Worm (Caenorhabditis elegans) whole organism, mixed stage, embryonic: ENCODE measurements around the gene R07D5.2.

Experiments used
- M03D4.4 ChIP-seq: sonication (generic microtip); optimal IDR thresholded peaks from 2 replicates; lab custom pipeline; 2017; ENCODE audit warnings: mild to moderate bottlenecking, missing genetic modification characterization, missing compliant biosample characterization
- bed-3 ChIP-seq: fragments of 200-800 bp; sonication (Bioruptor generic); optimal IDR thresholded peaks from 3 replicates; lab custom pipeline; 2018; ENCODE audit warnings: mild to moderate bottlenecking, missing genetic modification characterization, moderate library complexity, missing compliant biosample characterization
- blmp-1 ChIP-seq: fragments of 150-350 bp; optimal IDR thresholded peaks from 2 replicates; lab custom pipeline; 2014; ENCODE audit warnings: missing biosample characterization, missing genetic modification characterization
- ceh-39 ChIP-seq: fragments of 150-350 bp; optimal IDR thresholded peaks from 2 replicates; lab custom pipeline; 2014; ENCODE audit warnings: missing biosample characterization, missing genetic modification characterization
- ceh-43 ChIP-seq: fragments of 200-800 bp; sonication (Bioruptor generic); optimal IDR thresholded peaks from 2 replicates; lab custom pipeline; 2018; ENCODE audit warnings: mild to moderate bottlenecking, missing genetic modification characterization, moderate library complexity, missing compliant biosample characterization
- ces-1 ChIP-seq: fragments of 150-350 bp; optimal IDR thresholded peaks from 2 replicates; lab custom pipeline; 2014; ENCODE audit warnings: missing biosample characterization, missing genetic modification reagents, missing genetic modification characterization
- cnd-1 ChIP-seq: fragments of 200-800 bp; sonication (Bioruptor generic); optimal IDR thresholded peaks from 2 replicates; lab custom pipeline; 2018; ENCODE audit warnings: mild to moderate bottlenecking, missing genetic modification characterization, missing compliant biosample characterization
- drap-1 ChIP-seq: fragments of 200-800 bp; sonication (Bioruptor generic); optimal IDR thresholded peaks from 3 replicates; lab custom pipeline; 2018; ENCODE audit warnings: mild to moderate bottlenecking, missing genetic modification characterization, missing compliant biosample characterization
- elt-1 ChIP-seq: sonication (generic microtip); optimal IDR thresholded peaks from 2 replicates; lab custom pipeline; 2017; ENCODE audit warnings: missing genetic modification characterization, mild to moderate bottlenecking, missing compliant biosample characterization, antibody characterized with exemption, moderate library complexity, borderline replicate concordance; ENCODE audit not compliant: insufficient read depth
- elt-3 ChIP-seq: fragments of 150-350 bp; optimal IDR thresholded peaks from 2 replicates; lab custom pipeline; 2014; ENCODE audit warnings: missing biosample characterization, missing genetic modification characterization
- flh-1 ChIP-seq: fragments of 200-800 bp; sonication (Bioruptor generic); optimal IDR thresholded peaks from 2 replicates; lab custom pipeline; 2018; ENCODE audit warnings: mild to moderate bottlenecking, missing genetic modification characterization, moderate library complexity, missing compliant biosample characterization
- ham-2 ChIP-seq: fragments of 200-800 bp; sonication (Bioruptor generic); optimal IDR thresholded peaks from 2 replicates; lab custom pipeline; 2018; ENCODE audit warnings: mild to moderate bottlenecking, missing genetic modification characterization, missing compliant biosample characterization
- hlh-1 ChIP-seq: fragments of 150-350 bp; optimal IDR thresholded peaks from 2 replicates; lab custom pipeline; 2014; ENCODE audit warnings: missing biosample characterization, missing genetic modification reagents, missing genetic modification characterization
- lin-13 ChIP-seq: fragments of 150-350 bp; optimal IDR thresholded peaks from 2 replicates; lab custom pipeline; 2014; ENCODE audit warnings: missing biosample characterization, missing genetic modification characterization
- lin-32 ChIP-seq: fragments of 200-800 bp; sonication (Bioruptor generic); optimal IDR thresholded peaks from 2 replicates; lab custom pipeline; 2018; ENCODE audit warnings: mild to moderate bottlenecking, missing genetic modification characterization, missing compliant biosample characterization
- lsy-2 ChIP-seq: fragments of 150-350 bp; optimal IDR thresholded peaks from 2 replicates; lab custom pipeline; 2014; ENCODE audit warnings: missing biosample characterization, missing genetic modification characterization
- mab-5 ChIP-seq: fragments of 150-350 bp; optimal IDR thresholded peaks from 2 replicates; lab custom pipeline; 2014; ENCODE audit warnings: missing biosample characterization, missing genetic modification characterization
- mep-1 ChIP-seq: fragments of 150-350 bp; optimal IDR thresholded peaks from 2 replicates; lab custom pipeline; 2017; ENCODE audit warnings: missing biosample characterization, missing genetic modification reagents, missing genetic modification characterization, inconsistent platforms
- mls-2 ChIP-seq: sonication (generic microtip); optimal IDR thresholded peaks from 2 replicates; lab custom pipeline; 2016; ENCODE audit warnings: mild to moderate bottlenecking, missing genetic modification characterization, moderate library complexity, missing compliant biosample characterization
- nhr-12 ChIP-seq: fragments of 150-350 bp; optimal IDR thresholded peaks from 2 replicates; lab custom pipeline; 2014; ENCODE audit warnings: missing biosample characterization, missing genetic modification characterization
- nhr-2 ChIP-seq: fragments of 150-350 bp; optimal IDR thresholded peaks from 2 replicates; lab custom pipeline; 2014; ENCODE audit warnings: missing biosample characterization, missing genetic modification characterization
- nhr-28 ChIP-seq: fragments of 150-350 bp; optimal IDR thresholded peaks from 2 replicates; lab custom pipeline; 2014; ENCODE audit warnings: missing biosample characterization, missing genetic modification characterization
- nhr-76 ChIP-seq: sonication (generic microtip); optimal IDR thresholded peaks from 2 replicates; lab custom pipeline; 2017; ENCODE audit warnings: missing biosample characterization, missing genetic modification characterization
- pha-4 ChIP-seq: fragments of 150-350 bp; optimal IDR thresholded peaks from 2 replicates; lab custom pipeline; 2018; ENCODE audit warnings: missing biosample characterization, missing genetic modification reagents, missing genetic modification characterization
- sem-2 ChIP-seq: fragments of 200-800 bp; sonication (Bioruptor generic); optimal IDR thresholded peaks from 2 replicates; lab custom pipeline; 2018; ENCODE audit warnings: mild to moderate bottlenecking, missing genetic modification characterization, missing compliant biosample characterization
- snpc-4 ChIP-seq: fragments of 150-350 bp; optimal IDR thresholded peaks from 2 replicates; lab custom pipeline; 2014; ENCODE audit warnings: missing biosample characterization, missing genetic modification characterization
- sptf-1 ChIP-seq: sonication (generic microtip); optimal IDR thresholded peaks from 2 replicates; lab custom pipeline; 2017; ENCODE audit warnings: mild to moderate bottlenecking, missing genetic modification characterization, moderate library complexity, missing compliant biosample characterization
- unc-120 ChIP-seq: sonication (generic microtip); optimal IDR thresholded peaks from 2 replicates; lab custom pipeline; 2017; ENCODE audit warnings: missing genetic modification characterization, missing compliant biosample characterization; ENCODE audit not compliant: poor library complexity, severe bottlenecking
- unc-39 ChIP-seq: fragments of 150-350 bp; optimal IDR thresholded peaks from 2 replicates; lab custom pipeline; 2014; ENCODE audit warnings: missing biosample characterization, missing genetic modification characterization
- unc-62 ChIP-seq: fragments of 150-350 bp; optimal IDR thresholded peaks from 2 replicates; lab custom pipeline; 2014; ENCODE audit warnings: missing biosample characterization, missing genetic modification reagents, missing genetic modification characterization
- zip-8 ChIP-seq: fragments of 150-350 bp; optimal IDR thresholded peaks from 2 replicates; lab custom pipeline; 2014; ENCODE audit warnings: missing biosample characterization, missing genetic modification characterization
- ztf-11 ChIP-seq: fragments of 150-350 bp; optimal IDR thresholded peaks from 2 replicates; lab custom pipeline; 2014; ENCODE audit warnings: missing biosample characterization, missing genetic modification characterization

Gene R07D5.2

DNA sequence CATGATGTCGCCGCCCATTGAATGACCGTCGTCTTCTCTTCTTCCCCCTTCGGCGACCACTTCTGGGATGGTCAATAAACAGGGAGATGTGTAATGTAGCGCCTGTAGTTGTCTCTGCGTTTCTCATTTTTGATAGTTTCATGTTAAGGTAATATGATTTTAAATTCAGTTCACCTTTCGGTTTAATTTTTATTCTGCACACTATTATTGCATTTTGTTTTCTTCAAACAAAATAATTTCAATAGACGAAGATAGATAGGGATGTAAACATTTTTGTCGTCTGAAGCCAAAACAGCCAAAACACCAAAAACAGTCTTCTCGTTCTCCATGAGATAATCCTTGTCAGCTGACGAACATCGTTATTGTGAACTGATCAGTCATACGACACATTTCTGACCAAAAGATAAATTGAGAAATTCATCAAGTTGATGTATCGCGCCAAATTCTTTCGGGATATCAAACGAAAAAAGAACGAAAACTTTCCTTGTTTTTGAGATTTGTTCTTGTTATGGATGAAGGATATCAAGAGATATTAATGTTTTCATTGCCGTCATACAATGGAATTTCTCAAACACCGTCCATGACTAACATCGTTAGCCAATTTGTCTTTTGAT is 42.4 kb upstream of the R07D5.2 start, which contains the start of gene C11G10.1:
Gene C11G10.1 (minus strand): TSS at position 51 of the 614 bp plus-strand sequence.
- no peak for TF ChIP-seq cnd-1 (tag; lab: Kevin White, UChicago)
- no peak for TF ChIP-seq nhr-2
- no peak for TF ChIP-seq ztf-11 (tag; lab: Kevin White, UChicago)
- TF ChIP-seq, all 35 proteins: peak for 0

DNA sequence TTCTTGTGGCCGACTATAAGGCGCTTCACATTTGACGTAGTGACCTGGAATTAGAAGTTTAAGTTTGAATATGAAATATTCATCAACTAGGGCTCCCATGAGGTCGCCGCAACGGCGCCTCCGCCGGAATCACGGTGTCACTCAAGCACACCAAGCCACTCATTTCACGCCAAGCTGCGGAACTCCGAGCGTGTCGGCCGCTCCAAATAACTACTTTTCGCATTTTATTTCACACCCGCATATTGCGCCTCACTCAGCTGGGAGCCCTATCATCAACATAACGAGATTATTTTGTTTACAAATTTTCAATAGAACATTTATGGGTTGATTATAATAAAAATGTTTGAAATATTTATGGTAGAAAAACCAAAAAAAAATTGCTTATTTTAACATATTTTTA is 41.4 kb upstream of the R07D5.2 start:
- TF ChIP-seq sem-2 (GFP tag; lab: Kevin White, UChicago) = no peak
- TF ChIP-seq pha-4 = no peak
- TF ChIP-seq nhr-12 (tag; lab: Kevin White, UChicago) = no peak
- no peak for TF ChIP-seq unc-62 (GFP tag; lab: Kevin White, UChicago)
- TF ChIP-seq nhr-76 (tag; lab: Kevin White, UChicago) = no peak
- no peak for TF ChIP-seq mep-1 (tag; lab: Kevin White, UChicago)
- no peak for TF ChIP-seq snpc-4 (tag; lab: Kevin White, UChicago)
- no peak for TF ChIP-seq blmp-1 (tag; lab: Kevin White, UChicago)

DNA sequence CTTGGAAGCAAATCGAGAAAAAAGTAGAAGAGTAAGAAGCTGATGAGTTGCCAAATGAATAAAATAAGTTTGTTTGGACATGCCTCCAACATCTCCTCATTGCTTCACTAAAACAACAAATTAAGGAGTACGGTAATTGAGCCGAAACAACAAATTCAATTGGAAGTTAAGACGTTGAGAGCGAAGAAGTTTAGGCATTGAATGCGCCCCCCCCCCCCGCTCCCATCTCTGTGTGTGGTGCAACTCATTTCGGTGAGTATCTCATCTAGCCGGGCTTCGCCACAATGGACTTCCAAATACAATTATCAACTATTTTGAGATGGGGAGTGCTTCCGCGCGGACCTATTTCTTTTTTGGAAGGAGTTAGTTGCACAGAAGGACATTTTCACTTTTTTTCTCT is 38.6 kb upstream of the R07D5.2 start:
- no peak for TF ChIP-seq pha-4
- peak; percentile 91 for TF ChIP-seq ces-1 (GFP tag; lab: Kevin White, UChicago)

DNA sequence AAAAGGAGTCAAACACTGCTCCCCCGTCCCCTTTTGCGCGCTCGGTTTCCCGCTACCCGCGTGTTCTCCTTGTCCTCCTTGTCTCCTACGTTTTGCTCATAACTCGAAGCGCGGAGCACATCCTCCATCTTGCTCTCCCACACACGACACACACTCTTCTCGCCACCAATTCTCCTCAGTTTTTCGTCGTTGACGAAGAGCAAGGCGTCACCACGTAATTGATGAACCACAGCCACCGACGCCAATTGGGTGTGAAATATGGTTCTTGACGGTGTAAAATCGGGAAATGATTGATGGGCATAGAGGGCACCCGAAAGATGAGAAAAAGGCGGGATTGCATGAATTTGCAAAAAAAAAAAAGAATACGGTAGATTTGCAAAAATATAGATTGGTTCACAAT is 32.4 kb upstream of the R07D5.2 start:
- TF ChIP-seq ceh-39 (tag; lab: Kevin White, UChicago) = no peak
- TF ChIP-seq ces-1 (GFP tag; lab: Kevin White, UChicago) = peak; percentile 8
- no peak for TF ChIP-seq lsy-2 (tag; lab: Kevin White, UChicago)
- TF ChIP-seq sptf-1 (tag; lab: Kevin White, UChicago) = no peak
- no peak for TF ChIP-seq unc-39
- no peak for TF ChIP-seq mls-2 (tag; lab: Kevin White, UChicago)
- no peak for TF ChIP-seq bed-3 (GFP tag; lab: Kevin White, UChicago)
- no peak for TF ChIP-seq nhr-2
- TF ChIP-seq nhr-28 = no peak
- TF ChIP-seq unc-120 = peak; percentile 14
- TF ChIP-seq ham-2 (GFP tag; lab: Kevin White, UChicago) = no peak
- TF ChIP-seq unc-62 (GFP tag; lab: Kevin White, UChicago) = peak; percentile 74
- TF ChIP-seq hlh-1 (tag; lab: Kevin White, UChicago) = peak; percentile 58
- peak; percentile 39 for TF ChIP-seq mab-5 (tag; lab: Kevin White, UChicago)
- no peak for TF ChIP-seq drap-1 (GFP tag; lab: Kevin White, UChicago)
- TF ChIP-seq lin-32 (GFP tag; lab: Kevin White, UChicago) = no peak

DNA sequence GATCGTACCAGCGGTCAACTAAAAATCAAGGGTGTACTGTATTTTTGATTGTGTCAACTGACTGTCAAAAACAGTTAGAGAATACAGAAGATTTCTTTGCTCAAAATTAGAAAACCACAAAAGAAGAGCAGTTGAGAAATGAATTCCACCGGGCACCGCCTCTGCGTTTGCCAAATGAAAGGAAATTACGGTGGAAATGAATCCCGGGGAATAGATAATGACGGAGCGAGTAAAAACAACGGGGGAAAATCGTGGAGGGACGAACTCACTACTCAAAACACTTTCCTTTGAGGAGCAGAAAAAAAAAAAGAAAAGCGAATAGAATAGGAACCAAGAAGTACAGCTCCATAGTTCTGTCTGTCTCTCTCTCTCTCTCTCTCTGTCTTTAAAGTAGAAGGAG is 32.0 kb upstream of the R07D5.2 start:
- TF ChIP-seq nhr-12 (tag; lab: Kevin White, UChicago) (no peak), lin-13 (tag; lab: Kevin White, UChicago) (no peak), unc-39 (no peak), sem-2 (GFP tag; lab: Kevin White, UChicago) (no peak), hlh-1 (tag; lab: Kevin White, UChicago) (no peak), bed-3 (GFP tag; lab: Kevin White, UChicago) (no peak), ces-1 (GFP tag; lab: Kevin White, UChicago) (no peak), pha-4 (no peak), ztf-11 (tag; lab: Kevin White, UChicago) (no peak), zip-8 (tag; lab: Kevin White, UChicago) (no peak)

DNA sequence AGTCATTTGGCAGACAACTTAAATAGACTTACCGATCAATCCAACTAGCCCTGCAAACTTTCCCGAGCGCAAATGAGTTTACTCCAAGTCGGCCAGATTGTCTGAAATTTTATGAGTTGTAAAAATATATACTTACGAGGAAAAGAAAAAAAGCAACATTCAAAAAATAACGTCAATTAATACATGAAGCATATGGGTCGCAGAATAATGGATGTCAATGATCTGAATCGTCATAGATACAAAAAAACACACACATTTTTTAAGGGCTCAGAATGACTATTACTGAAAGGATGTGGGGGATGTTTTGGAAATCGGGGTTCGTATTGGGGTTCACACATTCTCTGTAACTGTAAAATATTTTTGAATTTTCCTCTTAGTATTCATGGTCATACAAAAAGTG is 31.2 kb upstream of the R07D5.2 start, which contains the start of gene unc-7:
Gene unc-7 (minus strand): TSS at position 101 of the 400 bp plus-strand sequence.
- no peak for TF ChIP-seq ztf-11 (tag; lab: Kevin White, UChicago)
- TF ChIP-seq nhr-2 = no peak
- TF ChIP-seq mep-1 (tag; lab: Kevin White, UChicago) = no peak
- no peak for TF ChIP-seq unc-39
- TF ChIP-seq sem-2 (GFP tag; lab: Kevin White, UChicago) = no peak
- TF ChIP-seq ceh-43 (GFP tag; lab: Kevin White, UChicago) = no peak
- TF ChIP-seq mab-5 (tag; lab: Kevin White, UChicago) = no peak
- TF ChIP-seq blmp-1 (tag; lab: Kevin White, UChicago) = no peak
- TF ChIP-seq elt-3 (tag; lab: Kevin White, UChicago) = no peak
- no peak for TF ChIP-seq hlh-1 (tag; lab: Kevin White, UChicago)
- no peak for TF ChIP-seq nhr-76 (tag; lab: Kevin White, UChicago)
- TF ChIP-seq nhr-28 = no peak
- TF ChIP-seq M03D4.4 (tag; lab: Kevin White, UChicago) = no peak
- TF ChIP-seq ces-1 (GFP tag; lab: Kevin White, UChicago) = no peak
- TF ChIP-seq lin-32 (GFP tag; lab: Kevin White, UChicago) = no peak
- TF ChIP-seq flh-1 (GFP tag; lab: Kevin White, UChicago) = no peak
- TF ChIP-seq elt-1 (tag; lab: Kevin White, UChicago) = no peak
